Worm (Caenorhabditis elegans) whole organism, late embryonic: ENCODE measurements around the gene ZC455.1.

Experiments used
- ceh-2 ChIP-seq: sonication (generic microtip); optimal IDR thresholded peaks from 2 replicates; lab custom pipeline; 2016; ENCODE audit warnings: missing genotype, missing genetic modification characterization, missing compliant biosample characterization
- ceh-34 ChIP-seq: sonication (generic microtip); optimal IDR thresholded peaks from 2 replicates; lab custom pipeline; 2016; ENCODE audit warnings: mild to moderate bottlenecking, missing genetic modification characterization, missing compliant biosample characterization
- dve-1 ChIP-seq: sonication (generic microtip); optimal IDR thresholded peaks from 2 replicates; lab custom pipeline; 2017; ENCODE audit warnings: antibody characterized with exemption, mild to moderate bottlenecking, missing genetic modification characterization, missing compliant biosample characterization
- hlh-8 ChIP-seq: sonication (generic microtip); optimal IDR thresholded peaks from 2 replicates; lab custom pipeline; 2016; ENCODE audit warnings: missing genotype, missing genetic modification characterization, missing compliant biosample characterization
- lin-11 ChIP-seq: fragments of 200-800 bp; sonication (Bioruptor generic); optimal IDR thresholded peaks from 2 replicates; lab custom pipeline; 2018; ENCODE audit warnings: mild to moderate bottlenecking, missing genetic modification characterization, missing compliant biosample characterization
- pha-4 ChIP-seq: fragments of 150-350 bp; optimal IDR thresholded peaks from 2 replicates; lab custom pipeline; 2018; ENCODE audit warnings: missing biosample characterization, missing genetic modification reagents, missing genetic modification characterization
- unc-55 ChIP-seq: sonication (generic microtip); optimal IDR thresholded peaks from 2 replicates; lab custom pipeline; 2017; ENCODE audit warnings: missing biosample characterization, missing genetic modification reagents, missing genetic modification characterization
- unc-86 ChIP-seq: sonication (generic microtip); optimal IDR thresholded peaks from 2 replicates; lab custom pipeline; 2016; ENCODE audit warnings: missing genetic modification characterization, missing compliant biosample characterization

ce11 chrV:12786340-12786739, 13.0 kb downstream of the ZC455.1 start:
- no peak for TF ChIP-seq ceh-2 (tag; lab: Kevin White, UChicago)
- no peak for TF ChIP-seq unc-55 (GFP tag; lab: Kevin White, UChicago)
- TF ChIP-seq dve-1 (tag; lab: Kevin White, UChicago), result no peak
- no peak for TF ChIP-seq ceh-34
- TF ChIP-seq unc-86 (tag; lab: Kevin White, UChicago), result no peak
- no peak for TF ChIP-seq hlh-8 (tag; lab: Kevin White, UChicago)
- TF ChIP-seq lin-11, result no peak
- TF ChIP-seq pha-4, result no peak
